Worm (Caenorhabditis elegans) whole organism, dauer: ENCODE results near the gene spin-1.

Experiments used
- unc-62 ChIP-seq: sonication (generic microtip); optimal IDR thresholded peaks from 2 replicates; lab custom pipeline; 2017; ENCODE audit warnings: missing biosample characterization, missing genetic modification reagents, missing genetic modification characterization

spin-1 gene

ce11 chrV:12152857-12153256 is 38.1 kb downstream of the spin-1 start, which contains the start of gene C27A7.8:
TSS of gene C27A7.8 (plus strand) at chrV:12153157.
- TF ChIP-seq unc-62 (GFP tag; lab: Kevin White, UChicago) = no peak

ce11 chrV:12153784-12154183 is 39.0 kb downstream of the spin-1 start:
- TF ChIP-seq unc-62 (GFP tag; lab: Kevin White, UChicago) = no peak

ce11 chrV:12154554-12154953 is 39.8 kb downstream of the spin-1 start, which contains the start of gene C27A7.9:
TSS of gene C27A7.9 (minus strand) at chrV:12154654.
- TF ChIP-seq unc-62 (GFP tag; lab: Kevin White, UChicago) = no peak

- no peak for TF ChIP-seq unc-62 (GFP tag; lab: Kevin White, UChicago)
Observed at ce11 chrV:12158377-12158776, 43.6 kb downstream of the spin-1 start.

ce11 chrV:12159975-12160374 is 45.2 kb downstream of the spin-1 start:
- TF ChIP-seq unc-62 (GFP tag; lab: Kevin White, UChicago) = no peak

ce11 chrV:12161157-12161556 is 46.4 kb downstream of the spin-1 start:
- no peak for TF ChIP-seq unc-62 (GFP tag; lab: Kevin White, UChicago)

ce11 chrV:12162220-12162619 is 47.4 kb downstream of the spin-1 start, which contains the start of gene C27A7.5:
TSS of gene C27A7.5 (minus strand) at chrV:12162320.
- no peak for TF ChIP-seq unc-62 (GFP tag; lab: Kevin White, UChicago)

ce11 chrV:12162906-12163305 is 48.1 kb downstream of the spin-1 start, which contains the start of gene srj-4:
TSS of gene srj-4 (plus strand) at chrV:12163206.
- TF ChIP-seq unc-62 (GFP tag; lab: Kevin White, UChicago) = no peak

- TF ChIP-seq unc-62 (GFP tag; lab: Kevin White, UChicago) = no peak
Observed at ce11 chrV:12167031-12167430, 52.2 kb downstream of the spin-1 start.
